Worm (Caenorhabditis elegans): ENCODE data around the gene K09C6.7.

DNA sequence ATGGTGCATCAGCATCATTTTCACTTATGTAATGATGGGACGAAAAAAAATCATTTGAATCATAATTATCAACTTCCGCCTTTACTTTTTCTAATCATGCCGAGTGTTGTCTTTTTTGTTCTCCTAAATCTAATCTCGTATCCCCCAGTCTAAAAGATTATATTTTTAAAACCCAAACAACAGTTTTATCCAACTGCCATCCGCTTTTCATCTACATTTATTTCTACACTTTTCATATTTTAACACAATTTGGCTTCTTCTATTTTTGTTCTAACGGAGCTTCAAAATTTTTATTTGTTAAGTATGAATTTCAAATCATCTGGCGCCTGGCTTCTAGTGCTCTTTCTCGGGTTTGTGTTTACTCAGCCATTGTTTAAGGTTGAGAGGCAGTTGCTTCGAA lies 13.3 kb upstream of the K09C6.7 start, which contains the start of gene K09C6.3:
- no peak for TF ChIP-seq mec-3 (tag; optimal IDR thresholded peaks at IDR 0.05; ENCODE audit: borderline replicate concordance)
- TF ChIP-seq ceh-45 (GFP tag; IDR thresholded peaks at IDR 0.05): no peak

All from whole organism, late embryonic.